Worm (Caenorhabditis elegans) whole organism, midembryonic: Measurements from ENCODE around the gene wdr-5.2.

ENCODE experiments used
- cog-1 ChIP-seq: sonication (generic microtip); optimal IDR thresholded peaks from 2 replicates; lab custom pipeline; 2016; ENCODE audit warnings: missing genetic modification characterization, missing compliant biosample characterization
- flt-1 ChIP-seq: fragments of 200-800 bp; sonication (Bioruptor generic); IDR thresholded peaks from 2 replicates; pipeline ENCODE4 v1.3.6; 2022; ENCODE audit warnings: missing genetic modification characterization, missing compliant biosample characterization
- klf-2 ChIP-seq: fragments of 200-800 bp; sonication (Bioruptor generic); conservative IDR thresholded peaks from 2 replicates; pipeline ENCODE4 v1.3.6; 2022; ENCODE audit warnings: missing genetic modification reagents, missing genetic modification characterization, missing compliant biosample characterization
- med-1 ChIP-seq: sonication (generic microtip); optimal IDR thresholded peaks from 2 replicates; lab custom pipeline; 2017; ENCODE audit warnings: missing genetic modification characterization, mild to moderate bottlenecking, missing compliant biosample characterization, antibody characterized with exemption, missing genetic modification reagents; ENCODE audit not compliant: insufficient read depth
- ref-1 ChIP-seq: fragments of 200-800 bp; sonication (Bioruptor generic); conservative IDR thresholded peaks from 2 replicates; pipeline ENCODE4 v1.3.6; 2022; ENCODE audit warnings: missing genetic modification reagents, missing genetic modification characterization, missing compliant biosample characterization
- ztf-23 ChIP-seq: fragments of 200-800 bp; sonication (Bioruptor generic); IDR thresholded peaks from 2 replicates; pipeline ENCODE4 v1.3.6; 2022; ENCODE audit warnings: missing genetic modification reagents, missing genetic modification characterization, missing compliant biosample characterization
- ztf-29 ChIP-seq: fragments of 200-800 bp; sonication (Bioruptor generic); IDR thresholded peaks from 2 replicates; pipeline ENCODE4 v1.3.6; 2022; ENCODE audit warnings: missing genetic modification reagents, missing genetic modification characterization, missing compliant biosample characterization

DNA sequence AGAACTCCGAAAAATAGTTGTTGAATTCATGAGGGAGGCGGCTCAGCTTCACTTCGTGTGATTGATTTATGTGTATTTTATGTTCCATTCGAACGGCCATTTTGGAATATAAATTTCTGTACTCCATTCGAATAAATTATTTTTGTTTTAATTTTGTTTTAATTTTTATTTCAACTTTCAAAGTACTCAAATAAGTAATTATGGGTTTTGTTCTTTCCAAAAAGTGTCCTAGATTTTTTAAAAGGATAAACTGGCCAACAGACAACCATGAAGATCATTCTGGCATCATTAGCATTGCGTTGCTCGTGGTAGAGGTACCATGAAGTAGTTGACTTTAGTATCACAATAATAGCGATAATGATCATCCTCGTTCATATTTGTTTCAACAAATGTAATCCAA lies 23.3 kb upstream of the wdr-5.2 start:
- TF ChIP-seq klf-2 (GFP tag; lab: Robert Waterston, UW): no peak
- TF ChIP-seq ztf-29: no peak
- TF ChIP-seq ref-1 (GFP tag; lab: Robert Waterston, UW): no peak
- no peak for TF ChIP-seq med-1
- no peak for TF ChIP-seq flt-1 (GFP tag; lab: Robert Waterston, UW)
- no peak for TF ChIP-seq ztf-23 (GFP tag; lab: Robert Waterston, UW)
- TF ChIP-seq cog-1 (tag; lab: Kevin White, UChicago): no peak
